Fruit fly (Drosophila melanogaster): ENCODE data around the gene CG42714.

Gene CG42714

DNA sequence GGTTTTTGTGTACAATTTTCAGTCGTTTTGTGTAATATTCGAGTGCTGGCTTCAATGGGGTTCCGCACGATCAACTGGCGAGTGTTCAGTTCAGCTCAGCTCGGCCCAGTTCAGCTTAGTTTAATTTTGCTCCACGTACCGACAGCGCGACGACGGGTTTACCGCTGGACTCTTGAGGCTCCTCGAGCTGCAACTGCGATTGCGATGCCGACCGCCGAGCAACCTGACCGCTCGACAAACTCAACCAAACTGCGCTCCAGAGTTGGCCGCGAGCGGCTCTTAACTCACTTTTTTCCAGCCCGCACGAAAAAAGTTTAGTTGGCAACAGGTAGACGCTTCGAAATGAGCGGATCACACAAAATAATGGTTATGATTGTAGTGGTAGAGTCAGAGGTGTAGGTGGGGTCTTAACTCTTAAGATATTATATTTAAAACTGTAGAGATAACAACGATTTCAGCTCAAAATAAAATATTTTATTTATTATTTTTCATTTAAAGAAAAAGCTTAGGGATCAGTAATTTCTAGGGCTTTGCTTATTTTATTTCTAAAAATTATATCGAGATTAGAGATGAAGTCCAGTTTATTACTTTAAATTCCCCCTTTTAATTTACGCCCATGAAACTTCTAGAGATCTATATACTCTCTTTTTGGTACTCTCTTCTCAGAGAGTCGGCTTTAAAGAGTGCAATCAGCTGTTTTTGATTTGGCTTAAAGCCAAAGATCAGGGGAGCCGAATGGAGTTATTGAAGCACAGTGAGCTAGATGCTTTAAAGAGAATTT, 22.7 kb upstream of the CG42714 start, which contains the start of gene Best2 (continued):
- TF ChIP-seq gcm2 (GFP tag; optimal IDR thresholded peaks at IDR 0.05) (no peak), ci (GFP tag; IDR thresholded peaks at IDR 0.05) (peak; percentile 93), jigr1 (GFP tag; IDR thresholded peaks at IDR 0.05) (peak; percentile 76; the same call in 2 of the 3 replicates), CG9215 (GFP tag; IDR thresholded peaks at IDR 0.05) (peak; percentile 95), CG9817 (tag; optimal IDR thresholded peaks at IDR 0.05) (peak; percentile 85), HLH54F (GFP tag; optimal IDR thresholded peaks at IDR 0.05) (peak; percentile 65), CG14667 (GFP tag; IDR thresholded peaks at IDR 0.05) (peak; percentile 86), tup (GFP tag; optimal IDR thresholded peaks at IDR 0.05) (peak; percentile 36), bsh (GFP tag; optimal IDR thresholded peaks at IDR 0.05) (peak; percentile 78 to 79), da (GFP tag; optimal IDR thresholded peaks at IDR 0.05) (peak; percentile 6), CG17328 (GFP tag; IDR thresholded peaks at IDR 0.05) (peak; percentile 87), CG8765 (GFP tag; IDR thresholded peaks at IDR 0.05) (no peak), vfl (GFP tag; optimal IDR thresholded peaks at IDR 0.05) (no peak), ap (GFP tag; IDR thresholded peaks at IDR 0.05) (peak; percentile 87), Jarid2 (GFP tag; optimal IDR thresholded peaks at IDR 0.05) (peak; percentile 70), hbn (GFP tag; IDR thresholded peaks at IDR 0.05; ENCODE audit: partially characterized antibody) (no peak), CG42726 (GFP tag; IDR thresholded peaks at IDR 0.05; ENCODE audit: partially characterized antibody) (0 out of 2 replicates have a peak, but pooled peaks have one; percentile 16), C15 (GFP tag; IDR thresholded peaks at IDR 0.05) (peak; percentile 84), Kr (GFP tag; optimal IDR thresholded peaks at IDR 0.05) (no peak), knrl (GFP tag; IDR thresholded peaks at IDR 0.05; ENCODE audit: partially characterized antibody) (0 out of 3 replicates have a peak, but pooled peaks have one; percentile 30), CG3847 (GFP tag; IDR thresholded peaks at IDR 0.05) (peak; percentile 95), nom (GFP tag; optimal IDR thresholded peaks at IDR 0.05) (peak; percentile 85), wdn (GFP tag; IDR thresholded peaks at IDR 0.05) (peak; percentile 86), dpn (GFP tag; optimal IDR thresholded peaks at IDR 0.05) (peak; percentile 80 to 81), Dad (GFP tag; optimal IDR thresholded peaks at IDR 0.05) (peak; percentile 71), crp (GFP tag; optimal IDR thresholded peaks at IDR 0.05) (peak in 1 of 2 experiments; percentile 58), ems (GFP tag; optimal IDR thresholded peaks at IDR 0.05) (peak; percentile 75), Side (GFP tag; optimal IDR thresholded peaks at IDR 0.05) (no peak), CG13287 (GFP tag; IDR thresholded peaks at IDR 0.05; ENCODE audit: partially characterized antibody) (no peak; the same call in 1 of the 2 replicates), CG9609 (GFP tag; optimal IDR thresholded peaks at IDR 0.05) (peak; percentile 77), NFAT (GFP tag; IDR thresholded peaks at IDR 0.05) (peak; percentile 83), Stat92E (GFP tag; optimal IDR thresholded peaks at IDR 0.05) (peak in 1 of 3 experiments; percentile 7), Xrp1 (GFP tag; IDR thresholded peaks at IDR 0.05) (peak; percentile 95), CG11093 (GFP tag; IDR thresholded peaks at IDR 0.05) (peak; percentile 88), CG17612 (GFP tag; IDR thresholded peaks at IDR 0.05) (peak; percentile 79), Nf-YC (tag; optimal IDR thresholded peaks at IDR 0.05) (peak; percentile 88), CG6791 (GFP tag; IDR thresholded peaks at IDR 0.05; ENCODE audit: partially characterized antibody) (no peak), schlank (tag; optimal IDR thresholded peaks at IDR 0.05) (peak; percentile 50), Opbp (GFP tag; IDR thresholded peaks at IDR 0.05; ENCODE audit: partially characterized antibody) (0 out of 3 replicates have a peak, but pooled peaks have one; percentile 36), Sry-β (GFP tag; optimal IDR thresholded peaks at IDR 0.05) (no peak), E2f1 (GFP tag; IDR thresholded peaks at IDR 0.05) (peak; percentile 92), bbx (GFP tag; IDR thresholded peaks at IDR 0.05; ENCODE audit: partially characterized antibody) (peak; percentile 38; the same call in 1 of the 2 replicates), Rx (GFP tag; IDR thresholded peaks at IDR 0.05) (peak; percentile 63; the same call in 1 of the 2 replicates), Rfx (GFP tag; IDR thresholded peaks at IDR 0.05) (peak; percentile 95), CG3838 (GFP tag; optimal IDR thresholded peaks at IDR 0.05) (peak; percentile 51), gsb-n (tag; optimal IDR thresholded peaks at IDR 0.05) (peak; percentile 76), Gsc (GFP tag; IDR thresholded peaks at IDR 0.05) (peak; percentile 78), ash1 (GFP tag; optimal IDR thresholded peaks at IDR 0.05) (no peak)
